Worm (Caenorhabditis elegans) whole organism, early embryonic: Measurements from ENCODE around the gene C47E8.11.

Source experiments
- B0310.2 ChIP-seq: sonication (generic microtip); optimal IDR thresholded peaks from 2 replicates; lab custom pipeline; 2016; ENCODE audit warnings: mild to moderate bottlenecking, missing genetic modification characterization, missing compliant biosample characterization
- F13C5.2 ChIP-seq: sonication (generic microtip); optimal IDR thresholded peaks from 2 replicates; lab custom pipeline; 2017; ENCODE audit warnings: mild to moderate bottlenecking, missing genetic modification characterization, inconsistent platforms, missing compliant biosample characterization
- aly-1 ChIP-seq: sonication (generic microtip); optimal IDR thresholded peaks from 2 replicates; lab custom pipeline; 2016; ENCODE audit warnings: missing genetic modification characterization, missing compliant biosample characterization
- ama-1 ChIP-seq: fragments of 150-350 bp; optimal IDR thresholded peaks from 2 replicates; lab custom pipeline; 2014
- ceh-13 ChIP-seq: fragments of 200-800 bp; sonication (Bioruptor generic); optimal IDR thresholded peaks from 2 replicates; lab custom pipeline; 2018; ENCODE audit warnings: mild to moderate bottlenecking, missing genetic modification characterization, missing compliant biosample characterization
- ceh-36 ChIP-seq: sonication (generic microtip); optimal IDR thresholded peaks from 2 replicates; lab custom pipeline; 2016; ENCODE audit warnings: missing genetic modification characterization, inconsistent platforms, missing compliant biosample characterization
- ets-7 ChIP-seq: sonication (generic microtip); optimal IDR thresholded peaks from 2 replicates; lab custom pipeline; 2016; ENCODE audit warnings: missing genotype, missing genetic modification characterization, missing compliant biosample characterization
- flt-1 ChIP-seq: fragments of 200-800 bp; sonication (Bioruptor generic); IDR thresholded peaks from 2 replicates; pipeline ENCODE4 v1.3.6; 2022; ENCODE audit warnings: missing genetic modification characterization, missing compliant biosample characterization
- hmbx-1 ChIP-seq: sonication (generic microtip); optimal IDR thresholded peaks from 2 replicates; lab custom pipeline; 2016; ENCODE audit warnings: mild to moderate bottlenecking, missing genetic modification characterization, missing compliant biosample characterization
- hmg-4 ChIP-seq: fragments of 200-800 bp; sonication (Bioruptor generic); optimal IDR thresholded peaks from 2 replicates; lab custom pipeline; 2018; ENCODE audit warnings: mild to moderate bottlenecking, missing genetic modification characterization, missing compliant biosample characterization
- hnd-1 ChIP-seq: sonication (generic microtip); optimal IDR thresholded peaks from 2 replicates; lab custom pipeline; 2016; ENCODE audit warnings: missing genetic modification characterization, missing compliant biosample characterization
- pes-1 ChIP-seq: fragments of 200-800 bp; sonication (Bioruptor generic); IDR thresholded peaks from 2 replicates; pipeline ENCODE4 v1.3.6; 2022; ENCODE audit warnings: missing genetic modification reagents, missing genetic modification characterization, missing compliant biosample characterization
- scrt-1 ChIP-seq: fragments of 200-800 bp; sonication (Bioruptor generic); IDR thresholded peaks from 2 replicates; pipeline ENCODE4 v1.3.6; 2022; ENCODE audit warnings: missing genetic modification characterization, missing compliant biosample characterization
- sea-1 ChIP-seq: fragments of 200-800 bp; sonication (Bioruptor generic); conservative IDR thresholded peaks from 2 replicates; pipeline ENCODE4 v1.3.6; 2022; ENCODE audit warnings: missing genetic modification characterization, missing compliant biosample characterization
- tbx-11 ChIP-seq: fragments of 200-800 bp; sonication (Bioruptor generic); IDR thresholded peaks from 2 replicates; pipeline ENCODE4 v1.3.6; 2022; ENCODE audit warnings: missing genetic modification characterization, missing compliant biosample characterization
- tbx-37 ChIP-seq: fragments of 200-800 bp; sonication (Bioruptor generic); conservative IDR thresholded peaks from 2 replicates; pipeline ENCODE4 v1.3.6; 2022; ENCODE audit warnings: missing genetic modification reagents, missing genetic modification characterization, missing compliant biosample characterization
- tra-4 ChIP-seq: sonication (generic microtip); optimal IDR thresholded peaks from 2 replicates; lab custom pipeline; 2017; ENCODE audit warnings: missing genetic modification characterization, missing compliant biosample characterization

The C47E8.11 gene

ce11 chrV:14665728-14666127 lies 22.7 kb upstream of the C47E8.11 start, which contains the start of gene C47E8.1:
TSS of gene C47E8.1 (plus strand) at chrV:14666028.
- TF ChIP-seq pes-1 (GFP tag; lab: Robert Waterston, UW) (no peak), hmg-4 (GFP tag; lab: Kevin White, UChicago) (no peak), sea-1 (GFP tag; lab: Robert Waterston, UW) (no peak), hnd-1 (tag; lab: Kevin White, UChicago) (no peak), hmbx-1 (tag; lab: Kevin White, UChicago) (no peak), ama-1 (lab: Kevin White, UChicago) (no peak), ceh-13 (GFP tag; lab: Kevin White, UChicago) (no peak), F13C5.2 (tag; lab: Kevin White, UChicago) (no peak), tra-4 (no peak), ceh-36 (no peak), tbx-37 (GFP tag; lab: Robert Waterston, UW) (no peak), B0310.2 (tag; lab: Kevin White, UChicago) (no peak), aly-1 (tag; lab: Kevin White, UChicago) (no peak), scrt-1 (GFP tag; lab: Robert Waterston, UW) (no peak), tbx-11 (GFP tag; lab: Robert Waterston, UW) (no peak), flt-1 (GFP tag; lab: Robert Waterston, UW) (no peak), ets-7 (tag; lab: Kevin White, UChicago) (no peak)

DNA sequence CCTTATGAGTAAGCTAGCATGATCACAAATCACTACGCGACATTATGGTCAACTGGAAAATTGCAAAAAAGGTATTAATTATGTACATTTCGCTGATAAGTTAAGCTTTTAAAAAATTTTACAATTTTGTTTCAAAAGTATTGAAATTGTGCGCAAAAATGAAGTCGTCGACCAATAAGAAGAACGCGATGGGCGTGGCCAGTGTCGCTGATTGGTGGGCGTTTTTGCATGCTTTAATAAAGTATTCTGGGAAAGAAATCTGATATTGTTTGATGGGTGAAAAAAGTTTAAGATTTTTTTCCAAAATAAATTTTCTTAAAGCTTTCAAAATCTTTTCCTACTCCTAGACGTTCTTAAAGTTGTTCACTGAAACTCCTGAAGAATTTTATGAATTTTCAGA lies 10.1 kb upstream of the C47E8.11 start:
- TF ChIP-seq ceh-36 (no peak), sea-1 (GFP tag; lab: Robert Waterston, UW) (no peak), aly-1 (tag; lab: Kevin White, UChicago) (no peak), tbx-37 (GFP tag; lab: Robert Waterston, UW) (no peak), tra-4 (no peak), flt-1 (GFP tag; lab: Robert Waterston, UW) (no peak), ets-7 (tag; lab: Kevin White, UChicago) (no peak), ceh-13 (GFP tag; lab: Kevin White, UChicago) (no peak), ama-1 (lab: Kevin White, UChicago) (no peak), hnd-1 (tag; lab: Kevin White, UChicago) (no peak), scrt-1 (GFP tag; lab: Robert Waterston, UW) (no peak), tbx-11 (GFP tag; lab: Robert Waterston, UW) (no peak), hmg-4 (GFP tag; lab: Kevin White, UChicago) (no peak), F13C5.2 (tag; lab: Kevin White, UChicago) (no peak), hmbx-1 (tag; lab: Kevin White, UChicago) (no peak), B0310.2 (tag; lab: Kevin White, UChicago) (no peak), pes-1 (GFP tag; lab: Robert Waterston, UW) (no peak)

DNA sequence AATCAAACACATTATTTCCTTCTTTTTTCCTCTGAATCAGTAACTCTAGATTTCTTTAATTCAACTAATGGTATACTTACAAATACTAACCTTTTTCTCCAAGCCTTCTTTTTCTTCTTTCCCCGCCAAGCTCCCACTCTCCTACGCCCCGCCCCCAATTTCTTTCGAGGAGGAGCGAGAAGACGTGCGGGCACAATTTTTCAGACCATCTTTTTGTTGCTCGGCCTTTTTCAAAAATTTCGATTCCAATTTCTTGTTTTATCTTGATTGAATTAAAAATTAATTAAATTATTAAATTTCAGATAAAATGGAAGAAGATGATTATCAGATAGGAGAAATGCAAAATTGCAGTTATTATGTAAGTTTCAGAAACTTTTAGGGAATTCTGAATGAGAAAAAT lies 8.4 kb upstream of the C47E8.11 start, which contains the start of gene C47E8.3:
Gene C47E8.3, plus strand, starts transcription at position 301 of the 400 bp plus-strand sequence.
- TF ChIP-seq pes-1 (GFP tag; lab: Robert Waterston, UW) (no peak), ceh-13 (GFP tag; lab: Kevin White, UChicago) (no peak), F13C5.2 (tag; lab: Kevin White, UChicago) (no peak), ceh-36 (no peak), hmbx-1 (tag; lab: Kevin White, UChicago) (no peak), ama-1 (lab: Kevin White, UChicago) (no peak), tra-4 (no peak), sea-1 (GFP tag; lab: Robert Waterston, UW) (no peak), hmg-4 (GFP tag; lab: Kevin White, UChicago) (no peak), ets-7 (tag; lab: Kevin White, UChicago) (no peak), B0310.2 (tag; lab: Kevin White, UChicago) (no peak), hnd-1 (tag; lab: Kevin White, UChicago) (no peak), tbx-11 (GFP tag; lab: Robert Waterston, UW) (no peak), scrt-1 (GFP tag; lab: Robert Waterston, UW) (no peak), tbx-37 (GFP tag; lab: Robert Waterston, UW) (no peak), aly-1 (tag; lab: Kevin White, UChicago) (no peak), flt-1 (GFP tag; lab: Robert Waterston, UW) (no peak)

DNA sequence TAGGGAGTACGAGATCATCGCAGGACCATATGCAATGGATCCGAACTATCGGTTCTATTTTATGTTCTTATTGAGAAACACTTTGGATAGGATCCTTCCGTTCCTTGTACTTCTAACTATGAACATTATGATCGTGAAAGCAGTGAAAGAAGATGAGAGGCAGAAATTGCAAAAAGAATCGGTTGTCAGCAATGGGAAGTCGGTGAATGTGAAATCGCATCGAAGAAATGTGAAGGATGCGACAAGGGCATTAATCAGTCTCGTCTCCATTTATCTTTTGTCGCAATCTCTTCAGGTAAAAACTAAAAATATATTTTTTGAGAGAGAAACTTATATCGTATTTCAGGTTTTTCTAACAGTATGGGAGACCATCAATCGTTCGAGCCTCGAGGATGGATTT lies 5.5 kb upstream of the C47E8.11 start:
- TF ChIP-seq ceh-36 (no peak), sea-1 (GFP tag; lab: Robert Waterston, UW) (no peak), hmbx-1 (tag; lab: Kevin White, UChicago) (no peak), ceh-13 (GFP tag; lab: Kevin White, UChicago) (no peak), pes-1 (GFP tag; lab: Robert Waterston, UW) (no peak), flt-1 (GFP tag; lab: Robert Waterston, UW) (no peak), hnd-1 (tag; lab: Kevin White, UChicago) (no peak), aly-1 (tag; lab: Kevin White, UChicago) (no peak), tbx-11 (GFP tag; lab: Robert Waterston, UW) (no peak), tbx-37 (GFP tag; lab: Robert Waterston, UW) (no peak), B0310.2 (tag; lab: Kevin White, UChicago) (no peak), tra-4 (no peak), F13C5.2 (tag; lab: Kevin White, UChicago) (no peak), hmg-4 (GFP tag; lab: Kevin White, UChicago) (no peak), scrt-1 (GFP tag; lab: Robert Waterston, UW) (no peak), ama-1 (lab: Kevin White, UChicago) (no peak)

DNA sequence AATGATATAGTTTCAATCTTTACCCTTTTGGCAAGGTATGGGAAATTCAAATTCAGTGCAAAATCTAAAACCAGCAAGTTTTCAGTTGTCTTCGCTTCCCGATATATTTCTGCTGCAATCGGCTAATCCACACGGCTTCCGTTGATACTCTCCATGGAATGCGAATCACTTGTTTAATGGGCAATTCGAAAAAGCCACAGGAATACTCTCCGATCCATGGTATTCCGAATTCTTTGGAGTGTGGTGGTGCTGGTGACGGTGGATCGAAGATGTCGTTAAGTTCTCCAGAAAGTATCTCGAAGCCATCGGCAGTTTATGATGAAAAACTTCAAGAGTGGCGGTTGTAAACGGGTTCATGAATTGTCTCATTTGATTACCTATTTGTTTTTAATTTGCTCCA lies 5.1 kb upstream of the C47E8.11 start:
- TF ChIP-seq tra-4 (no peak), ama-1 (lab: Kevin White, UChicago) (no peak), ceh-36 (no peak), aly-1 (tag; lab: Kevin White, UChicago) (no peak), tbx-37 (GFP tag; lab: Robert Waterston, UW) (no peak), ceh-13 (GFP tag; lab: Kevin White, UChicago) (no peak), flt-1 (GFP tag; lab: Robert Waterston, UW) (no peak), hmbx-1 (tag; lab: Kevin White, UChicago) (no peak), tbx-11 (GFP tag; lab: Robert Waterston, UW) (no peak), F13C5.2 (tag; lab: Kevin White, UChicago) (no peak), scrt-1 (GFP tag; lab: Robert Waterston, UW) (no peak), ets-7 (tag; lab: Kevin White, UChicago) (no peak), hnd-1 (tag; lab: Kevin White, UChicago) (no peak), B0310.2 (tag; lab: Kevin White, UChicago) (no peak), sea-1 (GFP tag; lab: Robert Waterston, UW) (no peak), hmg-4 (GFP tag; lab: Kevin White, UChicago) (no peak)

- TF ChIP-seq sea-1 (GFP tag; lab: Robert Waterston, UW) (no peak), F13C5.2 (tag; lab: Kevin White, UChicago) (no peak), ama-1 (lab: Kevin White, UChicago) (no peak), ceh-36 (no peak), aly-1 (tag; lab: Kevin White, UChicago) (no peak), tbx-11 (GFP tag; lab: Robert Waterston, UW) (no peak), ets-7 (tag; lab: Kevin White, UChicago) (no peak), scrt-1 (GFP tag; lab: Robert Waterston, UW) (no peak), hmbx-1 (tag; lab: Kevin White, UChicago) (no peak), pes-1 (GFP tag; lab: Robert Waterston, UW) (no peak), tra-4 (no peak), flt-1 (GFP tag; lab: Robert Waterston, UW) (no peak), hmg-4 (GFP tag; lab: Kevin White, UChicago) (no peak), tbx-37 (GFP tag; lab: Robert Waterston, UW) (no peak), ceh-13 (GFP tag; lab: Kevin White, UChicago) (no peak), hnd-1 (tag; lab: Kevin White, UChicago) (no peak)
These were observed 4.5 kb upstream of the C47E8.11 start for ce11 chrV:14683926-14684325.
